Fruit fly (Drosophila melanogaster) ovary, adult (tissue): ENCODE results near the gene CCKLR-17D1.
A peak's percentile ranks its signal among the peaks of the same experiment; 100 is the strongest.

Experiments
- CG17801 ChIP-seq: fragments of 200-800 bp; optimal IDR thresholded peaks from 2 replicates; lab custom pipeline; 2019; ENCODE audit warnings: missing biosample characterization, mild to moderate bottlenecking, missing genetic modification characterization, moderate library complexity; ENCODE audit not compliant: partially characterized antibody

The CCKLR-17D1 gene

dm6 chrX:18685726-18686125 is 40.6 kb downstream of the CCKLR-17D1 start, which contains the start of gene phtm:
phtm (plus strand) TSS chrX:18685766.
- no peak for TF ChIP-seq CG17801

dm6 chrX:18684928-18685327 is 41.4 kb downstream of the CCKLR-17D1 start:
- no peak for TF ChIP-seq CG17801

- TF ChIP-seq CG17801 = no peak
Observed at dm6 chrX:18684504-18684903, 41.9 kb downstream of the CCKLR-17D1 start.

- no peak for TF ChIP-seq CG17801
Observed at dm6 chrX:18682815-18683214, 43.6 kb downstream of the CCKLR-17D1 start.

dm6 chrX:18681410-18681809 is 45.0 kb downstream of the CCKLR-17D1 start:
- no peak for TF ChIP-seq CG17801

- no peak for TF ChIP-seq CG17801
Observed at dm6 chrX:18678876-18679275, 47.5 kb downstream of the CCKLR-17D1 start.

dm6 chrX:18676756-18677155 is 49.6 kb downstream of the CCKLR-17D1 start:
- no peak for TF ChIP-seq CG17801

- TF ChIP-seq CG17801 = no peak
Observed at dm6 chrX:18675702-18676101, 50.7 kb downstream of the CCKLR-17D1 start.

dm6 chrX:18675272-18675671 is 51.1 kb downstream of the CCKLR-17D1 start:
- TF ChIP-seq CG17801 = no peak

dm6 chrX:18672900-18673529 is 53.4 kb downstream of the CCKLR-17D1 start:
- TF ChIP-seq CG17801 = no peak

dm6 chrX:18671545-18672174 is 54.7 kb downstream of the CCKLR-17D1 start:
- TF ChIP-seq CG17801 = no peak

dm6 chrX:18669811-18670477 is 56.4 kb downstream of the CCKLR-17D1 start:
- no peak for TF ChIP-seq CG17801

- no peak for TF ChIP-seq CG17801
Observed at dm6 chrX:18668293-18668692, 58.1 kb downstream of the CCKLR-17D1 start.

dm6 chrX:18665715-18666267 is 60.6 kb downstream of the CCKLR-17D1 start:
- no peak for TF ChIP-seq CG17801

- no peak for TF ChIP-seq CG17801
Observed at dm6 chrX:18663362-18663761, 63.0 kb downstream of the CCKLR-17D1 start.

dm6 chrX:18662053-18662452 is 64.3 kb downstream of the CCKLR-17D1 start, which contains the start of gene CG6696:
CG6696 (minus strand) TSS chrX:18662153.
- no peak for TF ChIP-seq CG17801

- TF ChIP-seq CG17801 = peak; percentile 54
Observed at dm6 chrX:18657502-18657947, 68.8 kb downstream of the CCKLR-17D1 start, which contains the start of gene fu. fu (plus strand) TSS chrX:18657755.
